Worm (Caenorhabditis elegans) whole organism, late embryonic: ENCODE measurements around the gene mett-10.

Experiments
- C08G9.2 ChIP-seq: sonication (generic microtip); optimal IDR thresholded peaks from 2 replicates; lab custom pipeline; 2016; ENCODE audit warnings: mild to moderate bottlenecking, missing genetic modification characterization, moderate library complexity, missing compliant biosample characterization
- F13H6.1 ChIP-seq: sonication (generic microtip); optimal IDR thresholded peaks from 2 replicates; lab custom pipeline; 2016; ENCODE audit warnings: missing genetic modification characterization, missing compliant biosample characterization
- K02D7.2 ChIP-seq: sonication (generic microtip); optimal IDR thresholded peaks from 2 replicates; lab custom pipeline; 2017; ENCODE audit warnings: mild to moderate bottlenecking, missing genetic modification characterization, missing compliant biosample characterization
- T23F11.4 ChIP-seq: fragments of 200-800 bp; sonication (Bioruptor generic); optimal IDR thresholded peaks from 2 replicates; lab custom pipeline; 2018; ENCODE audit warnings: mild to moderate bottlenecking, missing genetic modification characterization, missing compliant biosample characterization
- ahr-1 ChIP-seq: sonication (generic microtip); optimal IDR thresholded peaks from 2 replicates; lab custom pipeline; 2016; ENCODE audit warnings: missing genetic modification characterization, missing compliant biosample characterization
- ceh-18 ChIP-seq: sonication (generic microtip); optimal IDR thresholded peaks from 2 replicates; lab custom pipeline; 2016; ENCODE audit warnings: missing genetic modification characterization, missing compliant biosample characterization
- ceh-19 ChIP-seq: fragments of 200-800 bp; sonication (Bioruptor generic); optimal IDR thresholded peaks from 2 replicates; lab custom pipeline; 2018; ENCODE audit warnings: mild to moderate bottlenecking, missing genetic modification characterization, missing compliant biosample characterization
- ceh-2 ChIP-seq: sonication (generic microtip); optimal IDR thresholded peaks from 2 replicates; lab custom pipeline; 2016; ENCODE audit warnings: missing genotype, missing genetic modification characterization, missing compliant biosample characterization
- ceh-22 ChIP-seq: sonication (generic microtip); optimal IDR thresholded peaks from 2 replicates; lab custom pipeline; 2017; ENCODE audit warnings: missing biosample characterization, missing genetic modification characterization
- ceh-30 ChIP-seq: fragments of 150-350 bp; optimal IDR thresholded peaks from 2 replicates; lab custom pipeline; 2014; ENCODE audit warnings: missing biosample characterization, missing genetic modification characterization
- ceh-31 ChIP-seq: sonication (generic microtip); optimal IDR thresholded peaks from 2 replicates; lab custom pipeline; 2016; ENCODE audit warnings: missing genetic modification characterization, missing compliant biosample characterization
- dmd-4 ChIP-seq: sonication (generic microtip); optimal IDR thresholded peaks from 2 replicates; lab custom pipeline; 2016; ENCODE audit warnings: borderline replicate concordance, missing genetic modification characterization, missing compliant biosample characterization
- dve-1 ChIP-seq: sonication (generic microtip); optimal IDR thresholded peaks from 2 replicates; lab custom pipeline; 2017; ENCODE audit warnings: antibody characterized with exemption, mild to moderate bottlenecking, missing genetic modification characterization, missing compliant biosample characterization
- elt-4 ChIP-seq: sonication (generic microtip); optimal IDR thresholded peaks from 2 replicates; lab custom pipeline; 2016; ENCODE audit warnings: missing genetic modification characterization, missing compliant biosample characterization
- ets-4 ChIP-seq: sonication (generic microtip); optimal IDR thresholded peaks from 2 replicates; lab custom pipeline; 2016; ENCODE audit warnings: missing genetic modification characterization, missing compliant biosample characterization
- eyg-1 ChIP-seq: sonication (generic microtip); optimal IDR thresholded peaks from 2 replicates; lab custom pipeline; 2016; ENCODE audit warnings: missing genotype, missing genetic modification characterization, missing compliant biosample characterization
- fax-1 ChIP-seq: sonication (generic microtip); optimal IDR thresholded peaks from 2 replicates; lab custom pipeline; 2016; ENCODE audit warnings: missing genotype, missing genetic modification characterization, missing compliant biosample characterization
- fkh-10 ChIP-seq: fragments of 150-350 bp; optimal IDR thresholded peaks from 2 replicates; lab custom pipeline; 2014; ENCODE audit warnings: missing biosample characterization, missing genetic modification reagents, missing genetic modification characterization
- lim-6 ChIP-seq: sonication (generic microtip); optimal IDR thresholded peaks from 2 replicates; lab custom pipeline; 2016; ENCODE audit warnings: missing genetic modification characterization, missing compliant biosample characterization
- madf-2 ChIP-seq: sonication (generic microtip); optimal IDR thresholded peaks from 2 replicates; lab custom pipeline; 2017; ENCODE audit warnings: missing genetic modification characterization, missing compliant biosample characterization
- nfya-1 ChIP-seq: sonication (generic microtip); optimal IDR thresholded peaks from 2 replicates; lab custom pipeline; 2017; ENCODE audit warnings: missing genetic modification characterization, mild to moderate bottlenecking, missing compliant biosample characterization, antibody characterized with exemption, moderate library complexity
- nhr-11 ChIP-seq: fragments of 150-350 bp; optimal IDR thresholded peaks from 2 replicates; lab custom pipeline; 2014; ENCODE audit warnings: missing biosample characterization, missing genetic modification characterization
- pag-3 ChIP-seq: sonication (generic microtip); optimal IDR thresholded peaks from 2 replicates; lab custom pipeline; 2016; ENCODE audit warnings: missing compliant biosample characterization, missing genetic modification characterization, borderline replicate concordance
- pat-9 ChIP-seq: fragments of 200-800 bp; sonication (Bioruptor generic); optimal IDR thresholded peaks from 2 replicates; lab custom pipeline; 2018; ENCODE audit warnings: mild to moderate bottlenecking, missing genetic modification characterization, moderate library complexity, missing compliant biosample characterization
- pax-1 ChIP-seq: fragments of 150-350 bp; optimal IDR thresholded peaks from 2 replicates; lab custom pipeline; 2014; ENCODE audit warnings: missing biosample characterization, missing genetic modification characterization
- pha-2 ChIP-seq: sonication (generic microtip); optimal IDR thresholded peaks from 2 replicates; lab custom pipeline; 2017; ENCODE audit warnings: mild to moderate bottlenecking, missing genetic modification characterization, missing compliant biosample characterization
- pha-4 ChIP-seq: fragments of 150-350 bp; optimal IDR thresholded peaks from 2 replicates; lab custom pipeline; 2018; ENCODE audit warnings: missing biosample characterization, missing genetic modification reagents, missing genetic modification characterization
- ref-2 ChIP-seq: sonication (generic microtip); optimal IDR thresholded peaks from 2 replicates; lab custom pipeline; 2016; ENCODE audit warnings: missing genetic modification characterization, missing compliant biosample characterization
- rnt-1 ChIP-seq: sonication (generic microtip); optimal IDR thresholded peaks from 2 replicates; lab custom pipeline; 2016; ENCODE audit warnings: missing genetic modification characterization, missing compliant biosample characterization
- sox-2 ChIP-seq: fragments of 200-800 bp; sonication (Bioruptor generic); IDR thresholded peaks from 2 replicates; pipeline ENCODE4 v1.3.6; 2022; ENCODE audit warnings: missing genetic modification reagents, missing genetic modification characterization, missing compliant biosample characterization
- syd-9 ChIP-seq: sonication (generic microtip); optimal IDR thresholded peaks from 2 replicates; lab custom pipeline; 2016; ENCODE audit warnings: mild to moderate bottlenecking, missing genetic modification characterization, moderate library complexity, missing compliant biosample characterization
- unc-3 ChIP-seq, 2 experiments: fragments of 200-800 bp in 1 of 2; sonication (Bioruptor generic) in 1 of 2; sonication (generic microtip) in 1 of 2; conservative IDR thresholded peaks in 1 of 2; optimal IDR thresholded peaks in 1 of 2; 2 replicates each; pipeline versions ENCODE4 v1.3.6 to Lab custom; 2016 to 2022; ENCODE audit warnings: missing compliant biosample characterization in 2 of 2, missing genetic modification characterization in 2 of 2, missing genetic modification reagents in 1 of 2
- unc-42 ChIP-seq: sonication (generic microtip); optimal IDR thresholded peaks from 2 replicates; lab custom pipeline; 2016; ENCODE audit warnings: missing genotype, missing genetic modification characterization, missing compliant biosample characterization
- unc-55 ChIP-seq: sonication (generic microtip); optimal IDR thresholded peaks from 2 replicates; lab custom pipeline; 2017; ENCODE audit warnings: missing biosample characterization, missing genetic modification reagents, missing genetic modification characterization
- zip-5 ChIP-seq: sonication (generic microtip); optimal IDR thresholded peaks from 2 replicates; lab custom pipeline; 2016; ENCODE audit warnings: missing genetic modification characterization, missing compliant biosample characterization
- ztf-16 ChIP-seq: sonication (generic microtip); optimal IDR thresholded peaks from 2 replicates; lab custom pipeline; 2017; ENCODE audit warnings: missing genetic modification characterization, missing compliant biosample characterization

The mett-10 gene

ce11 chrIII:10150710-10151109 lies 35.9 kb downstream of the mett-10 start:
- TF ChIP-seq ceh-30: no peak
- TF ChIP-seq pha-2: no peak
- TF ChIP-seq fkh-10 (GFP tag; lab: Kevin White, UChicago): no peak
- no peak for TF ChIP-seq pat-9 (tag; lab: Kevin White, UChicago)
- TF ChIP-seq ahr-1: no peak
- no peak for TF ChIP-seq K02D7.2 (tag; lab: Kevin White, UChicago)
- TF ChIP-seq, all 69 proteins: peak for 0

- TF ChIP-seq madf-2 (tag; lab: Kevin White, UChicago) (no peak), ets-4 (tag; lab: Kevin White, UChicago) (no peak), ref-2 (tag; lab: Kevin White, UChicago) (no peak), ceh-31 (tag; lab: Kevin White, UChicago) (no peak), zip-5 (no peak), F13H6.1 (tag; lab: Kevin White, UChicago) (no peak), dve-1 (tag; lab: Kevin White, UChicago) (no peak)
These were observed 36.9 kb downstream of the mett-10 start for ce11 chrIII:10151719-10152118.

- no peak for TF ChIP-seq pag-3 (tag; lab: Kevin White, UChicago)
- no peak for TF ChIP-seq F13H6.1 (tag; lab: Kevin White, UChicago)
- TF ChIP-seq unc-55: no peak
- no peak for TF ChIP-seq syd-9 (tag; lab: Kevin White, UChicago)
- no peak for TF ChIP-seq eyg-1 (tag; lab: Kevin White, UChicago)
These were observed 37.7 kb downstream of the mett-10 start, which contains the start of gene nac-3 for ce11 chrIII:10152495-10152894. Gene nac-3 (plus strand): TSS chrIII:10152795.

ce11 chrIII:10153003-10153402 lies 38.2 kb downstream of the mett-10 start:
- TF ChIP-seq unc-42 (tag; lab: Kevin White, UChicago) (peak; percentile 89), unc-55 (no peak), ceh-31 (tag; lab: Kevin White, UChicago) (peak; percentile 62), ceh-18 (tag; lab: Kevin White, UChicago) (peak; percentile 18)

- TF ChIP-seq ceh-18 (tag; lab: Kevin White, UChicago): no peak
These were observed 40.2 kb downstream of the mett-10 start for ce11 chrIII:10154993-10155392.

- no peak for TF ChIP-seq pha-4 (tag; lab: Kevin White, UChicago)
- no peak for TF ChIP-seq fkh-10 (GFP tag; lab: Kevin White, UChicago)
- TF ChIP-seq madf-2 (tag; lab: Kevin White, UChicago): no peak
- TF ChIP-seq fax-1: no peak
- no peak for TF ChIP-seq pha-2
- TF ChIP-seq ztf-16 (tag; lab: Kevin White, UChicago): no peak
- TF ChIP-seq nfya-1 (tag; lab: Kevin White, UChicago): no peak
- TF ChIP-seq T23F11.4: no peak
- TF ChIP-seq sox-2 (GFP tag; lab: Robert Waterston, UW): no peak
- no peak for TF ChIP-seq unc-3 (GFP tag; conservative IDR thresholded peaks at IDR 0.05; lab: Robert Waterston, UW)
- no peak for TF ChIP-seq unc-3 (tag; optimal IDR thresholded peaks at IDR 0.05; lab: Kevin White, UChicago)
- no peak for TF ChIP-seq elt-4
- TF ChIP-seq dmd-4 (tag; lab: Kevin White, UChicago): no peak
- no peak for TF ChIP-seq C08G9.2
- no peak for TF ChIP-seq ceh-22 (tag; lab: Kevin White, UChicago)
- no peak for TF ChIP-seq lim-6 (tag; lab: Kevin White, UChicago)
- no peak for TF ChIP-seq pax-1 (tag; lab: Kevin White, UChicago)
- TF ChIP-seq nhr-11 (tag; lab: Kevin White, UChicago): no peak
- TF ChIP-seq rnt-1 (tag; lab: Kevin White, UChicago): no peak
- no peak for TF ChIP-seq ceh-19 (GFP tag; lab: Kevin White, UChicago)
- no peak for TF ChIP-seq ceh-2 (tag; lab: Kevin White, UChicago)
These were observed 41.4 kb downstream of the mett-10 start for ce11 chrIII:10156269-10156668.
